Worm (Caenorhabditis elegans): ENCODE results near the gene Y73F8A.32.
"Not testable (repeated sequence)": the region's sequence is repeated elsewhere in the genome, so short reads cannot be mapped to it uniquely, and the experiment has no call there.

The Y73F8A.32 gene

ce11 chrIV:15530486-15530885 is 9.2 kb upstream of the Y73F8A.32 start:
- TF ChIP-seq isw-1 (GFP tag; IDR thresholded peaks at IDR 0.05) (peak; percentile 86), xbp-1 (tag; optimal IDR thresholded peaks at IDR 0.05) (peak; percentile 25), efl-1 (optimal IDR thresholded peaks at IDR 0.05) (peak in 1 of 2 experiments; percentile 19), efl-1 (GFP tag; optimal IDR thresholded peaks at IDR 0.05 in 1 of 2) (peak in 1 of 2 experiments; percentile 71), dpl-1 (GFP tag; optimal IDR thresholded peaks at IDR 0.05) (peak in 1 of 3 experiments; percentile 1), dsc-1 (tag; optimal IDR thresholded peaks at IDR 0.05) (peak; percentile 35), grh-1 (GFP tag; IDR thresholded peaks at IDR 0.05) (peak; percentile 95), lsy-2 (tag; optimal IDR thresholded peaks at IDR 0.05) (peak; percentile 27 to 56), nhr-71 (tag; optimal IDR thresholded peaks at IDR 0.05) (peak; percentile 60), ceh-88 (GFP tag; IDR thresholded peaks at IDR 0.05) (peak; percentile 82), snu-23 (GFP tag; optimal IDR thresholded peaks at IDR 0.05) (peak; percentile 22), nhr-85 (tag) (peak; percentile 71), swsn-7 (tag; optimal IDR thresholded peaks at IDR 0.05) (peak; percentile 30), unc-98 (GFP tag; IDR thresholded peaks at IDR 0.05) (peak; percentile 63; the same call in 1 of the 2 replicates), nhr-90 (tag; optimal IDR thresholded peaks at IDR 0.05; ENCODE audit: poor library complexity) (peak; percentile 52), nhr-19 (GFP tag; conservative IDR thresholded peaks at IDR 0.05) (peak; percentile 95), sox-4 (tag; optimal IDR thresholded peaks at IDR 0.05) (peak; percentile 23), mab-9 (GFP tag; IDR thresholded peaks at IDR 0.05) (peak; percentile 89), tbx-2 (tag; optimal IDR thresholded peaks at IDR 0.05) (peak; percentile 3), pax-3 (tag; optimal IDR thresholded peaks at IDR 0.05) (peak; percentile 6), nhr-20 (tag; optimal IDR thresholded peaks at IDR 0.05) (peak; percentile 23), lin-14 (GFP tag; optimal IDR thresholded peaks at IDR 0.05) (peak; percentile 32), elt-2 (tag; optimal IDR thresholded peaks at IDR 0.05) (peak; percentile 26)

ce11 chrIV:15528826-15529225 is 7.6 kb upstream of the Y73F8A.32 start:
- TF ChIP-seq dpl-1 (GFP tag; optimal IDR thresholded peaks at IDR 0.05) (peak in 2 of 3 experiments; percentile 7 to 13), mab-9 (GFP tag; IDR thresholded peaks at IDR 0.05) (0 out of 2 replicates have a peak, but pooled peaks have one; percentile 42), lsy-2 (tag; optimal IDR thresholded peaks at IDR 0.05) (peak; percentile 5 to 67), lin-13 (GFP tag; optimal IDR thresholded peaks at IDR 0.05) (peak; percentile 7), efl-1 (GFP tag; optimal IDR thresholded peaks at IDR 0.05 in 1 of 2) (peak in 1 of 2 experiments; percentile 12), F16B12.6 (tag; optimal IDR thresholded peaks at IDR 0.05) (peak; percentile 27), isw-1 (GFP tag; IDR thresholded peaks at IDR 0.05) (peak; percentile 8; the same call in 1 of the 2 replicates), nhr-47 (tag; optimal IDR thresholded peaks at IDR 0.05) (peak; percentile 3), lin-14 (GFP tag; optimal IDR thresholded peaks at IDR 0.05) (peak; percentile 5), nhr-19 (GFP tag; conservative IDR thresholded peaks at IDR 0.05) (peak; percentile 26)
- not testable (repeated sequence) for TF ChIP-seq efl-1 (optimal IDR thresholded peaks at IDR 0.05)

- TF ChIP-seq ztf-4 (tag; optimal IDR thresholded peaks at IDR 0.05) = no peak
- no peak for TF ChIP-seq lin-13 (GFP tag; optimal IDR thresholded peaks at IDR 0.05)
- TF ChIP-seq grh-1 (GFP tag; IDR thresholded peaks at IDR 0.05) = no peak
- no peak for TF ChIP-seq alr-1 (tag; optimal IDR thresholded peaks at IDR 0.05; ENCODE audit: borderline replicate concordance)
- no peak for TF ChIP-seq dsc-1 (tag; optimal IDR thresholded peaks at IDR 0.05)
- TF ChIP-seq isw-1 (GFP tag; IDR thresholded peaks at IDR 0.05) = no peak
These were observed 7.0 kb upstream of the Y73F8A.32 start, which contains the start of gene ari-1.4 for ce11 chrIV:15528234-15528633. ari-1.4 (minus strand) TSS chrIV:15528528.

ce11 chrIV:15527282-15527681 is 6.0 kb upstream of the Y73F8A.32 start:
- no peak for TF ChIP-seq nhr-77 (tag; optimal IDR thresholded peaks at IDR 0.05)
- no peak for TF ChIP-seq lir-3 (tag; optimal IDR thresholded peaks at IDR 0.05; ENCODE audit: poor library complexity)
- TF ChIP-seq ceh-82 (tag; optimal IDR thresholded peaks at IDR 0.05) = no peak
- no peak for TF ChIP-seq C16A3.4 (tag; optimal IDR thresholded peaks at IDR 0.05)
- no peak for TF ChIP-seq ceh-63 (GFP tag; optimal IDR thresholded peaks at IDR 0.05)
- no peak for TF ChIP-seq fos-1 (tag; optimal IDR thresholded peaks at IDR 0.05)
